Worm (Caenorhabditis elegans) whole organism, midembryonic: ENCODE measurements around the gene pat-12.

Source experiments
- ztf-23 ChIP-seq: fragments of 200-800 bp; sonication (Bioruptor generic); IDR thresholded peaks from 2 replicates; pipeline ENCODE4 v1.3.6; 2022; ENCODE audit warnings: missing genetic modification reagents, missing genetic modification characterization, missing compliant biosample characterization
- ztf-29 ChIP-seq: fragments of 200-800 bp; sonication (Bioruptor generic); IDR thresholded peaks from 2 replicates; pipeline ENCODE4 v1.3.6; 2022; ENCODE audit warnings: missing genetic modification reagents, missing genetic modification characterization, missing compliant biosample characterization

ce11 chrIII:768528-768927 lies 16.3 kb upstream of the pat-12 start:
- TF ChIP-seq ztf-29 (GFP tag; lab: Robert Waterston, UW) (no peak), ztf-23 (GFP tag; lab: Robert Waterston, UW) (no peak)
